Worm (Caenorhabditis elegans) whole organism, L2 larva: ENCODE measurements around the gene wdr-5.2.

Source experiments
- alr-1 ChIP-seq: fragments of 150-350 bp; optimal IDR thresholded peaks from 2 replicates; lab custom pipeline; 2014; ENCODE audit warnings: missing biosample characterization, missing genetic modification characterization
- blmp-1 ChIP-seq: sonication (generic microtip); optimal IDR thresholded peaks from 2 replicates; lab custom pipeline; 2017; ENCODE audit warnings: missing genetic modification characterization, mild to moderate bottlenecking, missing compliant biosample characterization, antibody characterized with exemption, moderate library complexity; ENCODE audit not compliant: insufficient read depth
- lin-11 ChIP-seq: fragments of 150-350 bp; sonication (generic microtip); optimal IDR thresholded peaks from 2 replicates; lab custom pipeline; 2014; ENCODE audit warnings: missing biosample characterization, missing genetic modification characterization, inconsistent platforms, mixed read lengths
- mbf-1 ChIP-seq: sonication (generic microtip); optimal IDR thresholded peaks from 2 replicates; lab custom pipeline; 2017; ENCODE audit warnings: missing biosample characterization, missing genetic modification characterization
- mdl-1 ChIP-seq, 2 experiments: fragments of 150-350 bp in 1 of 2; sonication (generic microtip) in 1 of 2; optimal IDR thresholded peaks; 2 replicates each; lab custom pipeline; 2017; ENCODE audit warnings: missing biosample characterization in 2 of 2, missing genetic modification characterization in 2 of 2
- nhr-12 ChIP-seq: fragments of 150-350 bp; optimal IDR thresholded peaks from 2 replicates; lab custom pipeline; 2014; ENCODE audit warnings: missing biosample characterization, missing genetic modification characterization
- skn-1 ChIP-seq: sonication (generic microtip); optimal IDR thresholded peaks from 2 replicates; lab custom pipeline; 2017; ENCODE audit warnings: missing biosample characterization, missing genetic modification characterization
- unc-39 ChIP-seq: fragments of 150-350 bp; optimal IDR thresholded peaks from 2 replicates; lab custom pipeline; 2014; ENCODE audit warnings: missing biosample characterization, missing genetic modification characterization
- unc-62 ChIP-seq: fragments of 150-350 bp; optimal IDR thresholded peaks from 2 replicates; lab custom pipeline; 2014; ENCODE audit warnings: missing biosample characterization, missing genetic modification reagents, missing genetic modification characterization
- ztf-11 ChIP-seq: sonication (generic microtip); optimal IDR thresholded peaks from 2 replicates; lab custom pipeline; 2017; ENCODE audit warnings: missing biosample characterization, missing genetic modification characterization

ce11 chrX:14382951-14383350 lies 33.0 kb downstream of the wdr-5.2 start, which contains the start of gene Y60A9.3:
- TF ChIP-seq blmp-1 (no peak), mbf-1 (no peak), unc-62 (GFP tag; lab: Kevin White, UChicago) (no peak), alr-1 (tag; lab: Kevin White, UChicago) (no peak), nhr-12 (tag; lab: Kevin White, UChicago) (no peak), lin-11 (tag; lab: Kevin White, UChicago) (no peak), unc-39 (tag; lab: Kevin White, UChicago) (no peak), mdl-1 (tag; optimal IDR thresholded peaks at IDR 0.05; lab: Kevin White, UChicago) (no peak), skn-1 (tag; lab: Kevin White, UChicago) (no peak), ztf-11 (tag; lab: Kevin White, UChicago) (no peak)
